Fruit fly (Drosophila melanogaster): Measurements from ENCODE around the gene CG3184.
A peak's percentile ranks its signal among the peaks of the same experiment; 100 is the strongest.

DNA sequence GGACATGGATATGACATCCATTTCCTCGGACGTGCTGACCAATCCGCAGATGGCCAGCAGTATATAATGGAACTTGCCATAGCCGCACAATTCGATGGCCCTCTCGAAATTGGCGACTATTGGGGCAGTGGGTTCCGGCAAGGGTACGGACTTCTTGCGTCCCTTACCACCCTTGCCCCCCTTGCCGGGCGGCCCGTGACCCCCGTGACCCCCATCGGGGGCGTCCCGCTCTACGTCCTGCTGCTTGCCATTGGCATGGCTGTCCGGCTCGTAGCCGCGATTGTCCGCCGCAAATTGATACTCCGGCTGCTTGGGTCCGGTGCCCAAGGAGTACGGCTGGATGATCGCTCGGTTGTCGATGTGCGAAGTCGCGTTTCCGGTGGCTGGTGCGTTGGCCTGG, 35.0 kb upstream of the CG3184 start:
- TF ChIP-seq OdsH (GFP tag; optimal IDR thresholded peaks at IDR 0.05) (no peak), Myc (optimal IDR thresholded peaks at IDR 0.05) (no peak), Dfd (GFP tag; optimal IDR thresholded peaks at IDR 0.05) (peak; percentile 99), pan (optimal IDR thresholded peaks at IDR 0.05) (no peak), usp (GFP tag; optimal IDR thresholded peaks at IDR 0.05) (no peak), Abd-B (GFP tag; optimal IDR thresholded peaks at IDR 0.05) (no peak), lola (GFP tag; optimal IDR thresholded peaks at IDR 0.05) (no peak), Mio (GFP tag; optimal IDR thresholded peaks at IDR 0.05) (no peak), Dif (GFP tag; optimal IDR thresholded peaks at IDR 0.05; ENCODE audit: partially characterized antibody) (no peak), Hr78 (GFP tag; optimal IDR thresholded peaks at IDR 0.05) (no peak), psq (GFP tag; optimal IDR thresholded peaks at IDR 0.05) (no peak), Hnf4 (GFP tag; optimal IDR thresholded peaks at IDR 0.05) (no peak)

All from whole organism, wandering third instar larva.